Fruit fly (Drosophila melanogaster) whole organism, embryonic: ENCODE results near the gene CG10274.

Experiments
- Atf3 ChIP-seq: fragments of 200-800 bp; sonication (Bioruptor generic); optimal IDR thresholded peaks from 3 replicates; lab custom pipeline; 2016; ENCODE audit warnings: missing biosample characterization, missing genetic modification characterization
- CG10267 ChIP-seq: fragments of 200-800 bp; sonication (Bioruptor generic); optimal IDR thresholded peaks from 2 replicates; lab custom pipeline; 2018; ENCODE audit warnings: missing biosample characterization, mild to moderate bottlenecking, missing genetic modification characterization, moderate library complexity
- CG10431 ChIP-seq: fragments of 200-800 bp; sonication (Bioruptor generic); optimal IDR thresholded peaks from 3 replicates; lab custom pipeline; 2018; ENCODE audit warnings: missing biosample characterization, mild to moderate bottlenecking, missing genetic modification characterization
- CG13123 ChIP-seq: fragments of 200-800 bp; sonication (Bioruptor generic); optimal IDR thresholded peaks from 2 replicates; lab custom pipeline; 2016; ENCODE audit warnings: missing biosample characterization, missing genetic modification characterization
- CG14014 ChIP-seq: fragments of 200-800 bp; sonication (Bioruptor generic); IDR thresholded peaks from 2 replicates; pipeline ENCODE4 v1.3.6; 2022; ENCODE audit warnings: missing biosample characterization, missing genetic modification characterization
- CG14710 ChIP-seq: fragments of 200-800 bp; sonication (Bioruptor generic); optimal IDR thresholded peaks from 3 replicates; lab custom pipeline; 2019; ENCODE audit warnings: missing biosample characterization, mild to moderate bottlenecking, missing genetic modification characterization, moderate library complexity
- CG1603 ChIP-seq: fragments of 200-800 bp; sonication (Bioruptor generic); optimal IDR thresholded peaks from 2 replicates; lab custom pipeline; 2019; ENCODE audit warnings: missing biosample characterization, mild to moderate bottlenecking, missing genetic modification characterization, moderate library complexity
- CG17361 ChIP-seq: fragments of 200-800 bp; sonication (Bioruptor generic); IDR thresholded peaks from 3 replicates; pipeline ENCODE4 v1.3.6; 2022; ENCODE audit warnings: missing biosample characterization, missing genetic modification characterization
- CG17829 ChIP-seq: fragments of 200-800 bp; optimal IDR thresholded peaks from 2 replicates; lab custom pipeline; 2019; ENCODE audit warnings: missing biosample characterization, mild to moderate bottlenecking, missing genetic modification characterization, moderate library complexity
- CG2116 ChIP-seq: fragments of 200-800 bp; sonication (Bioruptor generic); optimal IDR thresholded peaks from 3 replicates; lab custom pipeline; 2018; ENCODE audit warnings: missing biosample characterization, mild to moderate bottlenecking, missing genetic modification characterization
- CG2120 ChIP-seq: fragments of 200-800 bp; sonication (Bioruptor generic); optimal IDR thresholded peaks from 3 replicates; lab custom pipeline; 2016; ENCODE audit warnings: missing biosample characterization, missing genetic modification characterization
- CG2678 ChIP-seq: fragments of 200-800 bp; sonication (Bioruptor generic); optimal IDR thresholded peaks from 3 replicates; lab custom pipeline; 2019; ENCODE audit warnings: missing biosample characterization, mild to moderate bottlenecking, missing genetic modification characterization, moderate library complexity
- CG30403 ChIP-seq: fragments of 200-800 bp; sonication (Bioruptor generic); optimal IDR thresholded peaks from 3 replicates; lab custom pipeline; 2016; ENCODE audit warnings: missing biosample characterization, missing genetic modification characterization
- CG30431 ChIP-seq: fragments of 200-800 bp; sonication (Bioruptor generic); optimal IDR thresholded peaks from 2 replicates; lab custom pipeline; 2017; ENCODE audit warnings: missing biosample characterization, missing genetic modification characterization
- CG32772 ChIP-seq: fragments of 200-800 bp; sonication (Bioruptor generic); IDR thresholded peaks from 2 replicates; pipeline ENCODE4 v1.3.6; 2022; ENCODE audit warnings: missing biosample characterization, missing genetic modification characterization
- CG3407 ChIP-seq: fragments of 200-800 bp; sonication (Bioruptor generic); optimal IDR thresholded peaks from 2 replicates; lab custom pipeline; 2018; ENCODE audit warnings: missing biosample characterization, mild to moderate bottlenecking, missing genetic modification characterization
- CG7271 ChIP-seq: fragments of 200-800 bp; sonication (Bioruptor generic); optimal IDR thresholded peaks from 2 replicates; lab custom pipeline; 2018; ENCODE audit warnings: missing biosample characterization, mild to moderate bottlenecking, missing genetic modification characterization, moderate library complexity
- CG7745 ChIP-seq: fragments of 200-800 bp; sonication (Bioruptor generic); optimal IDR thresholded peaks from 2 replicates; lab custom pipeline; 2018; ENCODE audit warnings: missing biosample characterization, mild to moderate bottlenecking, missing genetic modification characterization, moderate library complexity
- CG7786 ChIP-seq: fragments of 200-800 bp; sonication (Bioruptor generic); optimal IDR thresholded peaks from 2 replicates; lab custom pipeline; 2016; ENCODE audit warnings: missing biosample characterization, missing genetic modification characterization
- CG7963 ChIP-seq: fragments of 200-800 bp; sonication (Bioruptor generic); IDR thresholded peaks from 3 replicates; pipeline ENCODE4 v1.3.6; 2022; ENCODE audit warnings: missing biosample characterization, missing genetic modification characterization; ENCODE audit not compliant: partially characterized antibody
- CG8765 ChIP-seq: fragments of 200-800 bp; sonication (Bioruptor generic); IDR thresholded peaks from 2 replicates; pipeline ENCODE4 v1.3.6; 2022; ENCODE audit warnings: missing biosample characterization, missing genetic modification characterization
- CG9817 ChIP-seq: fragments of 200-800 bp; sonication (Bioruptor generic); optimal IDR thresholded peaks from 2 replicates; lab custom pipeline; 2018; ENCODE audit warnings: missing biosample characterization, mild to moderate bottlenecking, missing genetic modification characterization, moderate library complexity
- Dref ChIP-seq: fragments of 200-800 bp; sonication (Bioruptor generic); IDR thresholded peaks from 2 replicates; pipeline ENCODE4 v1.3.6; 2022; ENCODE audit warnings: missing biosample characterization, missing genetic modification characterization
- GATAe ChIP-seq: fragments of 200-800 bp; sonication (Bioruptor generic); conservative IDR thresholded peaks from 2 replicates; pipeline ENCODE4 v1.3.6; 2022; ENCODE audit warnings: missing biosample characterization, missing genetic modification characterization
- Hr3 ChIP-seq: fragments of 200-800 bp; sonication (Bioruptor generic); optimal IDR thresholded peaks from 3 replicates; lab custom pipeline; 2016; ENCODE audit warnings: missing biosample characterization, missing genetic modification characterization
- Myb ChIP-seq: fragments of 200-800 bp; sonication (Bioruptor generic); optimal IDR thresholded peaks from 2 replicates; lab custom pipeline; 2016; ENCODE audit warnings: missing biosample characterization, missing genetic modification characterization
- NC2α ChIP-seq: fragments of 200-800 bp; sonication (Bioruptor generic); optimal IDR thresholded peaks from 2 replicates; lab custom pipeline; 2016; ENCODE audit warnings: missing biosample characterization, missing genetic modification characterization
- Ptx1 ChIP-seq: fragments of 200-800 bp; sonication (Bioruptor generic); IDR thresholded peaks from 2 replicates; pipeline ENCODE4 v1.3.6; 2022; ENCODE audit warnings: missing biosample characterization, missing genetic modification characterization
- Side ChIP-seq: fragments of 200-800 bp; sonication (Bioruptor generic); optimal IDR thresholded peaks from 2 replicates; lab custom pipeline; 2016; ENCODE audit warnings: missing biosample characterization, missing genetic modification characterization
- Sox100B ChIP-seq: fragments of 200-800 bp; sonication (Bioruptor generic); optimal IDR thresholded peaks from 3 replicates; lab custom pipeline; 2018; ENCODE audit warnings: missing biosample characterization, mild to moderate bottlenecking, missing genetic modification characterization
- abd-A ChIP-seq: fragments of 200-800 bp; sonication (Bioruptor generic); optimal IDR thresholded peaks from 3 replicates; lab custom pipeline; 2019; ENCODE audit warnings: missing biosample characterization, mild to moderate bottlenecking, missing genetic modification characterization, moderate library complexity
- ase ChIP-seq: fragments of 200-800 bp; sonication (Bioruptor generic); IDR thresholded peaks from 3 replicates; pipeline ENCODE4 v1.3.6; 2022; ENCODE audit warnings: missing biosample characterization, missing genetic modification characterization
- bbx ChIP-seq: fragments of 200-800 bp; sonication (Bioruptor generic); IDR thresholded peaks from 2 replicates; pipeline ENCODE4 v1.3.6; 2022; ENCODE audit warnings: missing biosample characterization, missing genetic modification characterization; ENCODE audit not compliant: partially characterized antibody
- corto ChIP-seq: fragments of 200-800 bp; sonication (Bioruptor generic); optimal IDR thresholded peaks from 2 replicates; lab custom pipeline; 2016; ENCODE audit warnings: missing biosample characterization, mild to moderate bottlenecking, missing genetic modification characterization, moderate library complexity
- disco-r ChIP-seq: fragments of 200-800 bp; sonication (Bioruptor generic); optimal IDR thresholded peaks from 2 replicates; lab custom pipeline; 2016; ENCODE audit warnings: missing biosample characterization, missing genetic modification characterization
- ind ChIP-seq: fragments of 200-800 bp; sonication (Bioruptor generic); optimal IDR thresholded peaks from 3 replicates; lab custom pipeline; 2016; ENCODE audit warnings: missing biosample characterization, missing genetic modification characterization
- mam ChIP-seq: fragments of 200-800 bp; sonication (Bioruptor generic); optimal IDR thresholded peaks from 3 replicates; lab custom pipeline; 2016; ENCODE audit warnings: missing biosample characterization, missing genetic modification characterization
- nom ChIP-seq: fragments of 200-800 bp; sonication (Bioruptor generic); optimal IDR thresholded peaks from 2 replicates; lab custom pipeline; 2017; ENCODE audit warnings: missing biosample characterization, missing genetic modification characterization, mild to moderate bottlenecking, moderate library complexity, missing genetic modification reagents
- p53 ChIP-seq: fragments of 200-800 bp; sonication (Bioruptor generic); optimal IDR thresholded peaks from 2 replicates; lab custom pipeline; 2016; ENCODE audit warnings: missing biosample characterization, missing genetic modification characterization
- pb ChIP-seq: fragments of 200-800 bp; sonication (Bioruptor generic); optimal IDR thresholded peaks from 3 replicates; lab custom pipeline; 2016; ENCODE audit warnings: missing biosample characterization, missing genetic modification characterization
- pzg ChIP-seq: fragments of 200-800 bp; sonication (Bioruptor generic); optimal IDR thresholded peaks from 3 replicates; lab custom pipeline; 2018; ENCODE audit warnings: missing biosample characterization, mild to moderate bottlenecking, missing genetic modification characterization, moderate library complexity
- repo ChIP-seq: fragments of 200-800 bp; sonication (Bioruptor generic); optimal IDR thresholded peaks from 2 replicates; lab custom pipeline; 2016; ENCODE audit warnings: missing biosample characterization, missing genetic modification characterization
- sr ChIP-seq: fragments of 200-800 bp; sonication (Bioruptor generic); IDR thresholded peaks from 3 replicates; pipeline ENCODE4 v1.3.6; 2022; ENCODE audit warnings: missing biosample characterization, missing genetic modification characterization
- tll ChIP-seq, 2 experiments: fragments of 200-800 bp in 1 of 2; fragments of >200 bp in 1 of 2; sonication (Bioruptor generic) in 1 of 2; optimal IDR thresholded peaks; 2 replicates each; lab custom pipeline; 2017 to 2019; ENCODE audit warnings: missing biosample characterization in 2 of 2, missing genetic modification characterization in 2 of 2, mild to moderate bottlenecking in 1 of 2, moderate library complexity in 1 of 2
- tup ChIP-seq: fragments of 200-800 bp; sonication (Bioruptor generic); optimal IDR thresholded peaks from 2 replicates; lab custom pipeline; 2016; ENCODE audit warnings: missing biosample characterization, mild to moderate bottlenecking, missing genetic modification characterization, moderate library complexity
- tx ChIP-seq: fragments of 200-800 bp; sonication (Bioruptor generic); optimal IDR thresholded peaks from 2 replicates; lab custom pipeline; 2016; ENCODE audit warnings: missing biosample characterization, missing genetic modification characterization
- vvl ChIP-seq: fragments of 200-800 bp; sonication (Bioruptor generic); IDR thresholded peaks from 2 replicates; pipeline ENCODE4 v1.3.6; 2022; ENCODE audit warnings: missing biosample characterization, missing genetic modification characterization
- yki ChIP-seq: fragments of >200 bp; optimal IDR thresholded peaks from 3 replicates; lab custom pipeline; 2018
- zfh1 ChIP-seq: fragments of 200-800 bp; sonication (Bioruptor generic); IDR thresholded peaks from 3 replicates; pipeline ENCODE4 v1.3.6; 2022; ENCODE audit warnings: missing biosample characterization, missing genetic modification characterization

Gene CG10274

dm6 chr3L:6192822-6193555, 11.4 kb upstream of the CG10274 start, which contains the start of the genes Sf3b6 and Tnpo (continued):
- TF ChIP-seq CG7745 (tag; lab: Kevin White, UChicago) (no peak), Hr3 (GFP tag; lab: Kevin White, UChicago) (peak; percentile 87), CG10267 (tag; lab: Kevin White, UChicago) (peak; percentile 80), vvl (GFP tag; lab: Robert Waterston, UW) (peak; percentile 88), corto (GFP tag; lab: Kevin White, UChicago) (no peak), mam (GFP tag; lab: Kevin White, UChicago) (peak; percentile 89), CG2116 (peak; percentile 69), zfh1 (GFP tag; lab: Robert Waterston, UW) (peak; percentile 77), pzg (GFP tag; lab: Kevin White, UChicago) (peak; percentile 74), CG7786 (GFP tag; lab: Kevin White, UChicago) (peak; percentile 41), tup (peak; percentile 21), CG2120 (GFP tag; lab: Kevin White, UChicago) (peak; percentile 91), CG3407 (GFP tag; lab: Kevin White, UChicago) (no peak), CG13123 (GFP tag; lab: Kevin White, UChicago) (peak; percentile 63), Side (GFP tag; lab: Kevin White, UChicago) (no peak), CG14014 (GFP tag; lab: Robert Waterston, UW) (peak; percentile 75), CG32772 (GFP tag; lab: Robert Waterston, UW) (peak; percentile 86), CG30431 (GFP tag; lab: Kevin White, UChicago) (peak; percentile 79), CG8765 (GFP tag; lab: Robert Waterston, UW) (peak; percentile 76), CG7963 (GFP tag; lab: Robert Waterston, UW) (no peak), ase (GFP tag; lab: Robert Waterston, UW) (peak; percentile 68), NC2α (GFP tag; lab: Kevin White, UChicago) (peak; percentile 35), disco-r (GFP tag; lab: Kevin White, UChicago) (peak; percentile 33), pb (GFP tag; lab: Kevin White, UChicago) (no peak), abd-A (tag; lab: Kevin White, UChicago) (no peak), CG2678 (tag; lab: Kevin White, UChicago) (no peak), CG1603 (tag; lab: Kevin White, UChicago) (no peak), CG30403 (GFP tag; lab: Kevin White, UChicago) (peak; percentile 95), CG10431 (GFP tag; lab: Kevin White, UChicago) (peak; percentile 58), repo (GFP tag; lab: Kevin White, UChicago) (no peak), bbx (GFP tag; lab: Robert Waterston, UW) (0 out of 2 replicates have a peak, but pooled peaks have one; percentile 17), GATAe (GFP tag; lab: Robert Waterston, UW) (0 out of 2 replicates have a peak, but pooled peaks have one; percentile 19), ind (peak; percentile 86), tx (GFP tag; lab: Kevin White, UChicago) (peak; percentile 62), yki (lab: Kevin White, UChicago) (no peak), Myb (peak; percentile 60), Sox100B (no peak), sr (GFP tag; lab: Robert Waterston, UW) (peak; percentile 8; the same call in 1 of the 3 replicates), Dref (peak; percentile 41; the same call in 1 of the 2 replicates), Ptx1 (peak; percentile 92), p53 (peak; percentile 35), Atf3 (peak; percentile 58), CG17829 (peak; percentile 86), CG14710 (tag; lab: Kevin White, UChicago) (peak; percentile 91), CG9817 (peak; percentile 87), CG17361 (GFP tag; lab: Robert Waterston, UW) (no peak; the same call in 1 of the 3 replicates), CG7271 (tag; lab: Kevin White, UChicago) (peak; percentile 54), tll (GFP tag; optimal IDR thresholded peaks at IDR 0.05; lab: Kevin White, UChicago) (peak; percentile 43 to 78), nom (GFP tag; lab: Kevin White, UChicago) (no peak)
